Worm (Caenorhabditis elegans): ENCODE data around the gene Y105C5B.9.

Y105C5B.9 gene

ce11 chrIV:15941403-15941802 lies 11.0 kb downstream of the Y105C5B.9 start, which contains the start of gene Y105C5B.11:
Gene Y105C5B.11 (minus strand): TSS chrIV:15941503.
- TF ChIP-seq sdc-2 (tag; optimal IDR thresholded peaks at IDR 0.05) (no peak), rnt-1 (tag; optimal IDR thresholded peaks at IDR 0.05) (no peak), unc-42 (tag; optimal IDR thresholded peaks at IDR 0.05) (no peak), ceh-22 (tag; optimal IDR thresholded peaks at IDR 0.05) (no peak), hlh-13 (GFP tag; optimal IDR thresholded peaks at IDR 0.05) (no peak)

- TF ChIP-seq pat-9 (tag; optimal IDR thresholded peaks at IDR 0.05) (no peak), ttx-3 (tag; optimal IDR thresholded peaks at IDR 0.05) (no peak), hlh-8 (tag; optimal IDR thresholded peaks at IDR 0.05) (no peak)
Observed at ce11 chrIV:15946507-15946906, 16.1 kb downstream of the Y105C5B.9 start, which contains the start of gene skr-10. Gene skr-10 (plus strand): TSS chrIV:15946807.

ce11 chrIV:15949995-15950394 lies 19.6 kb downstream of the Y105C5B.9 start:
- TF ChIP-seq pax-1 (tag; optimal IDR thresholded peaks at IDR 0.05) (no peak), eyg-1 (tag; optimal IDR thresholded peaks at IDR 0.05) (no peak), dve-1 (tag; optimal IDR thresholded peaks at IDR 0.05) (no peak), nfya-1 (tag; optimal IDR thresholded peaks at IDR 0.05) (no peak), syd-9 (tag; optimal IDR thresholded peaks at IDR 0.05) (no peak), fax-1 (tag; optimal IDR thresholded peaks at IDR 0.05) (no peak), elt-2 (tag; optimal IDR thresholded peaks at IDR 0.05) (no peak), ref-2 (tag; optimal IDR thresholded peaks at IDR 0.05) (no peak), sox-2 (GFP tag; IDR thresholded peaks at IDR 0.05) (no peak), che-1 (tag; optimal IDR thresholded peaks at IDR 0.05) (no peak), elt-4 (tag; optimal IDR thresholded peaks at IDR 0.05) (no peak), fkh-6 (tag; optimal IDR thresholded peaks at IDR 0.05) (no peak), dmd-4 (tag; optimal IDR thresholded peaks at IDR 0.05; ENCODE audit: borderline replicate concordance) (no peak), ama-1 (optimal IDR thresholded peaks at IDR 0.05) (no peak), hlh-8 (tag; optimal IDR thresholded peaks at IDR 0.05) (no peak), Y22D7AL.16 (tag; optimal IDR thresholded peaks at IDR 0.05) (no peak)

ce11 chrIV:15950838-15951581 lies 20.6 kb downstream of the Y105C5B.9 start, which contains the start of gene ifas-3:
Gene ifas-3 (minus strand): TSS chrIV:15950888.
- TF ChIP-seq hlh-13 (GFP tag; optimal IDR thresholded peaks at IDR 0.05) (no peak), lin-11 (tag; optimal IDR thresholded peaks at IDR 0.05) (no peak), ceh-19 (GFP tag; optimal IDR thresholded peaks at IDR 0.05) (no peak), T23F11.4 (GFP tag; optimal IDR thresholded peaks at IDR 0.05) (no peak), rnt-1 (tag; optimal IDR thresholded peaks at IDR 0.05) (no peak), K09A11.1 (tag; optimal IDR thresholded peaks at IDR 0.05; ENCODE audit: insufficient read depth) (no peak), pha-2 (tag; optimal IDR thresholded peaks at IDR 0.05) (no peak), fkh-10 (GFP tag; optimal IDR thresholded peaks at IDR 0.05) (no peak), ceh-24 (tag; optimal IDR thresholded peaks at IDR 0.05) (no peak), ahr-1 (tag; optimal IDR thresholded peaks at IDR 0.05) (no peak), K02D7.2 (tag; optimal IDR thresholded peaks at IDR 0.05) (no peak), elt-4 (tag; optimal IDR thresholded peaks at IDR 0.05) (no peak), pat-9 (tag; optimal IDR thresholded peaks at IDR 0.05) (no peak), tbx-7 (tag; optimal IDR thresholded peaks at IDR 0.05) (no peak), ceh-45 (GFP tag; IDR thresholded peaks at IDR 0.05) (no peak), pag-3 (tag; optimal IDR thresholded peaks at IDR 0.05; ENCODE audit: borderline replicate concordance) (no peak), nhr-232 (tag; optimal IDR thresholded peaks at IDR 0.05) (no peak), pha-4 (tag; optimal IDR thresholded peaks at IDR 0.05) (no peak), odd-2 (tag; optimal IDR thresholded peaks at IDR 0.05) (no peak), sox-2 (GFP tag; IDR thresholded peaks at IDR 0.05) (no peak)

All from whole organism, late embryonic.